Worm (Caenorhabditis elegans): ENCODE measurements around the gene ugt-65.

DNA sequence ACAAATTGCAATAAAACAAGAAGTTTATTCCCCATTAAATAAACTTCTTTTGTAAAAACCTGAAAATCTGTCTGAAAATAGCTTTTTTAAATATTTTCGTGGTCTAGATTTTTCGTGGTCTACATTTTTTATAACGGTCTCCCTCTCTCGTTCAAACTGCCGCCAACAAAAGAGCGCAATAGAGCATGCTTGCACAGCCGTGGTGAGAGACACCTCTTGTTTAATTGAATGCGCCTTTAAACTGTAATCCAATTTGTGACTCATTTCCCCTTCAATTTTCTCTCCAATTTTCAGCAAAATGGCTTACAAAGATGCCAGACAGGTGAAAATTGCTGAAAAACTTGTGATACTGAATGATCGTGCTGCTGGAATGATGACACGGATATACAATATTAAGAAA, 16.3 kb upstream of the ugt-65 start, which contains the start of gene gex-3:
- TF ChIP-seq dao-5 (tag; optimal IDR thresholded peaks at IDR 0.05) (no peak), W03F9.2 (tag; optimal IDR thresholded peaks at IDR 0.05) (peak; percentile 94)
